Worm (Caenorhabditis elegans) whole organism, late embryonic: Measurements from ENCODE around the gene F31F6.3.

Experiments used
- C08G9.2 ChIP-seq: sonication (generic microtip); optimal IDR thresholded peaks from 2 replicates; lab custom pipeline; 2016; ENCODE audit warnings: mild to moderate bottlenecking, missing genetic modification characterization, moderate library complexity, missing compliant biosample characterization
- C38D4.7 ChIP-seq: fragments of 200-800 bp; sonication (Bioruptor generic); optimal IDR thresholded peaks from 2 replicates; lab custom pipeline; 2018; ENCODE audit warnings: mild to moderate bottlenecking, missing genetic modification characterization, moderate library complexity, missing compliant biosample characterization
- F13H6.1 ChIP-seq: sonication (generic microtip); optimal IDR thresholded peaks from 2 replicates; lab custom pipeline; 2016; ENCODE audit warnings: missing genetic modification characterization, missing compliant biosample characterization
- K09A11.1 ChIP-seq: sonication (generic microtip); optimal IDR thresholded peaks from 2 replicates; lab custom pipeline; 2017; ENCODE audit warnings: antibody characterized with exemption, mild to moderate bottlenecking, missing genetic modification characterization, missing compliant biosample characterization; ENCODE audit not compliant: insufficient read depth
- Y22D7AL.16 ChIP-seq: sonication (generic microtip); optimal IDR thresholded peaks from 2 replicates; lab custom pipeline; 2016; ENCODE audit warnings: missing genetic modification characterization, missing compliant biosample characterization
- ahr-1 ChIP-seq: sonication (generic microtip); optimal IDR thresholded peaks from 2 replicates; lab custom pipeline; 2016; ENCODE audit warnings: missing genetic modification characterization, missing compliant biosample characterization
- ama-1 ChIP-seq: fragments of 150-350 bp; optimal IDR thresholded peaks from 2 replicates; lab custom pipeline; 2014
- ceh-14 ChIP-seq: sonication (generic microtip); optimal IDR thresholded peaks from 2 replicates; lab custom pipeline; 2016; ENCODE audit warnings: missing genotype, missing genetic modification characterization, missing compliant biosample characterization
- ceh-18 ChIP-seq: sonication (generic microtip); optimal IDR thresholded peaks from 2 replicates; lab custom pipeline; 2016; ENCODE audit warnings: missing genetic modification characterization, missing compliant biosample characterization
- ceh-19 ChIP-seq: fragments of 200-800 bp; sonication (Bioruptor generic); optimal IDR thresholded peaks from 2 replicates; lab custom pipeline; 2018; ENCODE audit warnings: mild to moderate bottlenecking, missing genetic modification characterization, missing compliant biosample characterization
- ceh-22 ChIP-seq: sonication (generic microtip); optimal IDR thresholded peaks from 2 replicates; lab custom pipeline; 2017; ENCODE audit warnings: missing biosample characterization, missing genetic modification characterization
- ceh-31 ChIP-seq: sonication (generic microtip); optimal IDR thresholded peaks from 2 replicates; lab custom pipeline; 2016; ENCODE audit warnings: missing genetic modification characterization, missing compliant biosample characterization
- ceh-34 ChIP-seq: sonication (generic microtip); optimal IDR thresholded peaks from 2 replicates; lab custom pipeline; 2016; ENCODE audit warnings: mild to moderate bottlenecking, missing genetic modification characterization, missing compliant biosample characterization
- ceh-45 ChIP-seq: fragments of 200-800 bp; sonication (Bioruptor generic); IDR thresholded peaks from 2 replicates; pipeline ENCODE4 v1.3.6; 2022; ENCODE audit warnings: missing genetic modification reagents, missing genetic modification characterization, missing compliant biosample characterization
- ceh-6 ChIP-seq: fragments of 200-800 bp; sonication (Bioruptor generic); optimal IDR thresholded peaks from 2 replicates; lab custom pipeline; 2018; ENCODE audit warnings: mild to moderate bottlenecking, missing genetic modification characterization, missing compliant biosample characterization
- ceh-9 ChIP-seq: sonication (generic microtip); optimal IDR thresholded peaks from 2 replicates; lab custom pipeline; 2016; ENCODE audit warnings: mild to moderate bottlenecking, missing genetic modification characterization, inconsistent platforms, missing compliant biosample characterization
- che-1 ChIP-seq: sonication (generic microtip); optimal IDR thresholded peaks from 2 replicates; lab custom pipeline; 2016; ENCODE audit warnings: mild to moderate bottlenecking, missing genetic modification characterization, missing compliant biosample characterization
- dmd-4 ChIP-seq: sonication (generic microtip); optimal IDR thresholded peaks from 2 replicates; lab custom pipeline; 2016; ENCODE audit warnings: borderline replicate concordance, missing genetic modification characterization, missing compliant biosample characterization
- dve-1 ChIP-seq: sonication (generic microtip); optimal IDR thresholded peaks from 2 replicates; lab custom pipeline; 2017; ENCODE audit warnings: antibody characterized with exemption, mild to moderate bottlenecking, missing genetic modification characterization, missing compliant biosample characterization
- elt-2 ChIP-seq: sonication (generic microtip); optimal IDR thresholded peaks from 2 replicates; lab custom pipeline; 2016; ENCODE audit warnings: missing genetic modification reagents, missing genetic modification characterization, missing compliant biosample characterization
- ets-4 ChIP-seq: sonication (generic microtip); optimal IDR thresholded peaks from 2 replicates; lab custom pipeline; 2016; ENCODE audit warnings: missing genetic modification characterization, missing compliant biosample characterization
- eyg-1 ChIP-seq: sonication (generic microtip); optimal IDR thresholded peaks from 2 replicates; lab custom pipeline; 2016; ENCODE audit warnings: missing genotype, missing genetic modification characterization, missing compliant biosample characterization
- fkh-10 ChIP-seq: fragments of 150-350 bp; optimal IDR thresholded peaks from 2 replicates; lab custom pipeline; 2014; ENCODE audit warnings: missing biosample characterization, missing genetic modification reagents, missing genetic modification characterization
- gmeb-2 ChIP-seq: sonication (generic microtip); optimal IDR thresholded peaks from 2 replicates; lab custom pipeline; 2016; ENCODE audit warnings: missing genetic modification characterization, inconsistent platforms, missing compliant biosample characterization
- hlh-30 ChIP-seq: sonication (generic microtip); optimal IDR thresholded peaks from 2 replicates; lab custom pipeline; 2017; ENCODE audit warnings: antibody characterized with exemption, missing genetic modification characterization, missing compliant biosample characterization; ENCODE audit not compliant: insufficient read depth
- hlh-8 ChIP-seq: sonication (generic microtip); optimal IDR thresholded peaks from 2 replicates; lab custom pipeline; 2016; ENCODE audit warnings: missing genotype, missing genetic modification characterization, missing compliant biosample characterization
- madf-2 ChIP-seq: sonication (generic microtip); optimal IDR thresholded peaks from 2 replicates; lab custom pipeline; 2017; ENCODE audit warnings: missing genetic modification characterization, missing compliant biosample characterization
- nhr-232 ChIP-seq: sonication (generic microtip); optimal IDR thresholded peaks from 2 replicates; lab custom pipeline; 2016; ENCODE audit warnings: missing genetic modification characterization, missing compliant biosample characterization
- npax-4 ChIP-seq: sonication (generic microtip); optimal IDR thresholded peaks from 2 replicates; lab custom pipeline; 2016; ENCODE audit warnings: missing genetic modification characterization, missing compliant biosample characterization
- odd-2 ChIP-seq: sonication (generic microtip); optimal IDR thresholded peaks from 2 replicates; lab custom pipeline; 2017; ENCODE audit warnings: antibody characterized with exemption, mild to moderate bottlenecking, missing genetic modification characterization, missing compliant biosample characterization
- pag-3 ChIP-seq: sonication (generic microtip); optimal IDR thresholded peaks from 2 replicates; lab custom pipeline; 2016; ENCODE audit warnings: missing compliant biosample characterization, missing genetic modification characterization, borderline replicate concordance
- pax-1 ChIP-seq: fragments of 150-350 bp; optimal IDR thresholded peaks from 2 replicates; lab custom pipeline; 2014; ENCODE audit warnings: missing biosample characterization, missing genetic modification characterization
- pha-2 ChIP-seq: sonication (generic microtip); optimal IDR thresholded peaks from 2 replicates; lab custom pipeline; 2017; ENCODE audit warnings: mild to moderate bottlenecking, missing genetic modification characterization, missing compliant biosample characterization
- pqm-1 ChIP-seq: sonication (generic microtip); optimal IDR thresholded peaks from 2 replicates; lab custom pipeline; 2016; ENCODE audit warnings: missing genetic modification characterization, missing compliant biosample characterization
- pros-1 ChIP-seq: fragments of 150-350 bp; optimal IDR thresholded peaks from 2 replicates; lab custom pipeline; 2014; ENCODE audit warnings: missing biosample characterization, missing genetic modification reagents, missing genetic modification characterization
- ref-2 ChIP-seq: sonication (generic microtip); optimal IDR thresholded peaks from 2 replicates; lab custom pipeline; 2016; ENCODE audit warnings: missing genetic modification characterization, missing compliant biosample characterization
- sdc-2 ChIP-seq: sonication (generic microtip); optimal IDR thresholded peaks from 2 replicates; lab custom pipeline; 2016; ENCODE audit warnings: missing genotype, missing genetic modification characterization, missing compliant biosample characterization
- sox-2 ChIP-seq: fragments of 200-800 bp; sonication (Bioruptor generic); IDR thresholded peaks from 2 replicates; pipeline ENCODE4 v1.3.6; 2022; ENCODE audit warnings: missing genetic modification reagents, missing genetic modification characterization, missing compliant biosample characterization
- sox-4 ChIP-seq: sonication (generic microtip); optimal IDR thresholded peaks from 2 replicates; lab custom pipeline; 2017; ENCODE audit warnings: mild to moderate bottlenecking, missing genetic modification characterization, inconsistent platforms, missing compliant biosample characterization
- syd-9 ChIP-seq: sonication (generic microtip); optimal IDR thresholded peaks from 2 replicates; lab custom pipeline; 2016; ENCODE audit warnings: mild to moderate bottlenecking, missing genetic modification characterization, moderate library complexity, missing compliant biosample characterization
- tbx-2 ChIP-seq: sonication (generic microtip); optimal IDR thresholded peaks from 2 replicates; lab custom pipeline; 2016; ENCODE audit warnings: missing genetic modification characterization, missing compliant biosample characterization
- tbx-7 ChIP-seq: sonication (generic microtip); optimal IDR thresholded peaks from 2 replicates; lab custom pipeline; 2016; ENCODE audit warnings: missing genotype, missing genetic modification characterization, missing compliant biosample characterization
- ttx-3 ChIP-seq: sonication (generic microtip); optimal IDR thresholded peaks from 2 replicates; lab custom pipeline; 2016; ENCODE audit warnings: missing genetic modification reagents, missing genetic modification characterization, missing compliant biosample characterization
- unc-42 ChIP-seq: sonication (generic microtip); optimal IDR thresholded peaks from 2 replicates; lab custom pipeline; 2016; ENCODE audit warnings: missing genotype, missing genetic modification characterization, missing compliant biosample characterization
- unc-86 ChIP-seq: sonication (generic microtip); optimal IDR thresholded peaks from 2 replicates; lab custom pipeline; 2016; ENCODE audit warnings: missing genetic modification characterization, missing compliant biosample characterization
- zip-5 ChIP-seq: sonication (generic microtip); optimal IDR thresholded peaks from 2 replicates; lab custom pipeline; 2016; ENCODE audit warnings: missing genetic modification characterization, missing compliant biosample characterization
- ztf-16 ChIP-seq: sonication (generic microtip); optimal IDR thresholded peaks from 2 replicates; lab custom pipeline; 2017; ENCODE audit warnings: missing genetic modification characterization, missing compliant biosample characterization

F31F6.3 gene

DNA sequence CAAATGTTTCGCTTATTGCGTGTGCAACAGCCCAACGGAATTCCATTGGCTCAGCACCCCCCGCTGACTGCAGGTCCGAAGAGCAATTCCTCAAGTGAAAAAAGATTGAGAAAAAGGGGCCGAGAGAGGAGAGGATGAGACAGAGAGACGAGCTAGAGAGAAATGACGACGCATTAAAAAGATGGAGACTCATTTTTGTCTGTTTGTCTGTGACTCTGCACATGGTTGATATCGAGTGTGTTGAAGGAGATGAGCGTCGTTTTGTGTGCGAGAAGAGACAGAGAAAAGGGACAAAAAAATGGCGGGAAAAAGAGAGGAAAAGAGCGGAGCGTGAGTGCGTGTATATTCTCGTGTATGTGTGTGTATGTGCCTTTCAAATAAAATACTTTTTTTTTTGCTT is 31.6 kb downstream of the F31F6.3 start (continued):
- TF ChIP-seq syd-9 (tag; lab: Kevin White, UChicago) (peak; percentile 44), ztf-16 (tag; lab: Kevin White, UChicago) (no peak), pros-1 (tag; lab: Kevin White, UChicago) (peak; percentile 52), ceh-14 (tag; lab: Kevin White, UChicago) (peak; percentile 76), ceh-18 (tag; lab: Kevin White, UChicago) (peak; percentile 95), nhr-232 (no peak), unc-86 (no peak), ceh-31 (tag; lab: Kevin White, UChicago) (peak; percentile 91), ref-2 (tag; lab: Kevin White, UChicago) (peak; percentile 68), odd-2 (tag; lab: Kevin White, UChicago) (no peak), ceh-34 (peak; percentile 56), pag-3 (peak; percentile 58), ceh-6 (no peak), ama-1 (no peak), dve-1 (peak; percentile 67), ttx-3 (tag; lab: Kevin White, UChicago) (no peak), ceh-19 (peak; percentile 35), ceh-45 (GFP tag; lab: Robert Waterston, UW) (no peak), ets-4 (tag; lab: Kevin White, UChicago) (no peak), eyg-1 (tag; lab: Kevin White, UChicago) (no peak), madf-2 (tag; lab: Kevin White, UChicago) (no peak), gmeb-2 (tag; lab: Kevin White, UChicago) (no peak), tbx-7 (tag; lab: Kevin White, UChicago) (no peak), ceh-22 (tag; lab: Kevin White, UChicago) (no peak)

- TF ChIP-seq ceh-22 (tag; lab: Kevin White, UChicago) (no peak), unc-42 (tag; lab: Kevin White, UChicago) (peak; percentile 71), C38D4.7 (GFP tag; lab: Kevin White, UChicago) (no peak)
These were observed 34.3 kb downstream of the F31F6.3 start for ce11 chrX:14838339-14838738.

- no peak for TF ChIP-seq madf-2 (tag; lab: Kevin White, UChicago)
- TF ChIP-seq ceh-6 = no peak
- TF ChIP-seq sdc-2 (tag; lab: Kevin White, UChicago) = no peak
- TF ChIP-seq ztf-16 (tag; lab: Kevin White, UChicago) = no peak
- no peak for TF ChIP-seq elt-2 (tag; lab: Kevin White, UChicago)
- TF ChIP-seq che-1 (tag; lab: Kevin White, UChicago) = no peak
- TF ChIP-seq ceh-18 (tag; lab: Kevin White, UChicago) = no peak
- TF ChIP-seq pax-1 = no peak
- no peak for TF ChIP-seq ref-2 (tag; lab: Kevin White, UChicago)
- no peak for TF ChIP-seq hlh-30 (tag; lab: Kevin White, UChicago)
- TF ChIP-seq Y22D7AL.16 (tag; lab: Kevin White, UChicago) = no peak
- no peak for TF ChIP-seq K09A11.1 (tag; lab: Kevin White, UChicago)
- TF ChIP-seq syd-9 (tag; lab: Kevin White, UChicago) = no peak
- TF ChIP-seq fkh-10 (GFP tag; lab: Kevin White, UChicago) = no peak
- no peak for TF ChIP-seq npax-4
- TF ChIP-seq tbx-2 (tag; lab: Kevin White, UChicago) = no peak
- TF ChIP-seq F13H6.1 (tag; lab: Kevin White, UChicago) = no peak
- no peak for TF ChIP-seq pha-2 (tag; lab: Kevin White, UChicago)
- TF ChIP-seq, all 69 proteins: peak for 0
These were observed 41.1 kb downstream of the F31F6.3 start, which contains the start of gene dpf-2 for ce11 chrX:14831531-14831930. Gene dpf-2 (plus strand): TSS chrX:14831831.

- TF ChIP-seq dmd-4 (no peak), nhr-232 (no peak), madf-2 (tag; lab: Kevin White, UChicago) (no peak), zip-5 (no peak), pqm-1 (tag; lab: Kevin White, UChicago) (no peak), C08G9.2 (tag; lab: Kevin White, UChicago) (no peak), ceh-9 (tag; lab: Kevin White, UChicago) (no peak), hlh-8 (tag; lab: Kevin White, UChicago) (no peak), sox-4 (tag; lab: Kevin White, UChicago) (no peak), ahr-1 (tag; lab: Kevin White, UChicago) (no peak), C38D4.7 (GFP tag; lab: Kevin White, UChicago) (no peak), che-1 (tag; lab: Kevin White, UChicago) (no peak), hlh-30 (tag; lab: Kevin White, UChicago) (no peak), sox-2 (GFP tag; lab: Robert Waterston, UW) (no peak), ztf-16 (tag; lab: Kevin White, UChicago) (no peak), ceh-6 (no peak)
These were observed 43.9 kb downstream of the F31F6.3 start for ce11 chrX:14828766-14829165.
